Worm (Caenorhabditis elegans) whole organism, L1 larva: Measurements from ENCODE around the gene acer-1.

Experiments
- C34B4.2 ChIP-seq: sonication (generic microtip); optimal IDR thresholded peaks from 2 replicates; lab custom pipeline; 2017; ENCODE audit warnings: mild to moderate bottlenecking, missing genetic modification characterization, missing compliant biosample characterization
- aly-2 ChIP-seq: fragments of 150-350 bp; optimal IDR thresholded peaks from 2 replicates; lab custom pipeline; 2014; ENCODE audit warnings: missing biosample characterization, missing genetic modification characterization
- ama-1 ChIP-seq: fragments of 150-350 bp; optimal IDR thresholded peaks from 2 replicates; lab custom pipeline; 2014
- blmp-1 ChIP-seq: fragments of 150-350 bp; optimal IDR thresholded peaks from 2 replicates; lab custom pipeline; 2014; ENCODE audit warnings: missing biosample characterization, missing genetic modification characterization
- ceh-63 ChIP-seq: fragments of 200-800 bp; sonication (Bioruptor generic); optimal IDR thresholded peaks from 2 replicates; lab custom pipeline; 2018; ENCODE audit warnings: mild to moderate bottlenecking, missing genetic modification characterization, missing compliant biosample characterization
- ceh-8 ChIP-seq: fragments of 200-800 bp; sonication (Bioruptor generic); optimal IDR thresholded peaks from 2 replicates; lab custom pipeline; 2018; ENCODE audit warnings: mild to moderate bottlenecking, missing genetic modification characterization, moderate library complexity, missing compliant biosample characterization
- ceh-82 ChIP-seq, 3 experiments: fragments of 150-350 bp in 1 of 3; sonication (generic microtip) in 2 of 3; optimal IDR thresholded peaks; 2 replicates each; lab custom pipeline; 2014 to 2017; ENCODE audit warnings: missing biosample characterization in 3 of 3, missing genetic modification characterization in 3 of 3
- dpl-1 ChIP-seq, 3 experiments: fragments of 150-350 bp in 2 of 3; sonication (generic microtip) in 1 of 3; optimal IDR thresholded peaks; 2 replicates each; lab custom pipeline; 2014 to 2017; ENCODE audit warnings: missing biosample characterization in 3 of 3, missing genetic modification characterization in 3 of 3, missing genetic modification reagents in 3 of 3
- dsc-1 ChIP-seq: sonication (generic microtip); optimal IDR thresholded peaks from 2 replicates; lab custom pipeline; 2016; ENCODE audit warnings: mild to moderate bottlenecking, missing genetic modification characterization, missing compliant biosample characterization
- elt-3 ChIP-seq, 6 experiments: fragments of 150-350 bp in 1 of 6; sonication (generic microtip); optimal IDR thresholded peaks; 2 replicates each; lab custom pipeline; 2017 to 2018; ENCODE audit warnings: missing biosample characterization in 6 of 6, missing genetic modification characterization in 6 of 6, inconsistent platforms in 1 of 6
- ets-5 ChIP-seq: fragments of 200-800 bp; sonication (Bioruptor generic); IDR thresholded peaks from 2 replicates; pipeline ENCODE4 v1.3.6; 2022; ENCODE audit warnings: missing genetic modification characterization, missing compliant biosample characterization
- fkh-10 ChIP-seq: sonication (generic microtip); optimal IDR thresholded peaks from 2 replicates; lab custom pipeline; 2017; ENCODE audit warnings: missing biosample characterization, missing genetic modification reagents, missing genetic modification characterization
- fkh-4 ChIP-seq: sonication (generic microtip); optimal IDR thresholded peaks from 2 replicates; lab custom pipeline; 2016; ENCODE audit warnings: missing compliant biosample characterization, missing genetic modification characterization, borderline replicate concordance
- fkh-8 ChIP-seq: sonication (generic microtip); optimal IDR thresholded peaks from 2 replicates; lab custom pipeline; 2016; ENCODE audit warnings: mild to moderate bottlenecking, missing genetic modification characterization, missing compliant biosample characterization
- fos-1 ChIP-seq: fragments of 150-350 bp; optimal IDR thresholded peaks from 2 replicates; lab custom pipeline; 2014; ENCODE audit warnings: missing biosample characterization, missing genetic modification characterization
- grh-1 ChIP-seq: fragments of 200-800 bp; sonication (Bioruptor generic); IDR thresholded peaks from 2 replicates; pipeline ENCODE4 v1.3.6; 2022; ENCODE audit warnings: missing genetic modification reagents, missing genetic modification characterization, missing compliant biosample characterization
- hlh-17 ChIP-seq: fragments of 200-800 bp; sonication (Bioruptor generic); optimal IDR thresholded peaks from 2 replicates; lab custom pipeline; 2018; ENCODE audit warnings: missing genetic modification characterization, mild to moderate bottlenecking, missing compliant biosample characterization, moderate library complexity, borderline replicate concordance
- jun-1 ChIP-seq: fragments of 150-350 bp; optimal IDR thresholded peaks from 2 replicates; lab custom pipeline; 2014; ENCODE audit warnings: missing biosample characterization, missing genetic modification reagents, missing genetic modification characterization
- lin-14 ChIP-seq: fragments of 200-800 bp; sonication (Bioruptor generic); optimal IDR thresholded peaks from 2 replicates; lab custom pipeline; 2018; ENCODE audit warnings: mild to moderate bottlenecking, missing genetic modification characterization, moderate library complexity, missing compliant biosample characterization
- lin-15B ChIP-seq: fragments of 150-350 bp; sonication (generic microtip); optimal IDR thresholded peaks from 3 replicates; lab custom pipeline; 2014; ENCODE audit warnings: missing biosample characterization, missing genetic modification characterization
- lsy-2 ChIP-seq, 2 experiments: fragments of 150-350 bp; optimal IDR thresholded peaks; 2 replicates each; lab custom pipeline; 2014; ENCODE audit warnings: missing biosample characterization in 2 of 2, missing genetic modification characterization in 2 of 2
- mep-1 ChIP-seq: fragments of 150-350 bp; optimal IDR thresholded peaks from 2 replicates; lab custom pipeline; 2014; ENCODE audit warnings: missing biosample characterization, missing genetic modification characterization
- nhr-19 ChIP-seq: fragments of 200-800 bp; sonication (Bioruptor generic); conservative IDR thresholded peaks from 2 replicates; pipeline ENCODE4 v1.3.6; 2022; ENCODE audit warnings: missing genetic modification characterization, missing compliant biosample characterization
- nhr-20 ChIP-seq: sonication (generic microtip); optimal IDR thresholded peaks from 2 replicates; lab custom pipeline; 2016; ENCODE audit warnings: mild to moderate bottlenecking, missing genetic modification characterization, missing compliant biosample characterization
- nhr-28 ChIP-seq: fragments of 150-350 bp; optimal IDR thresholded peaks from 2 replicates; lab custom pipeline; 2014; ENCODE audit warnings: missing biosample characterization, missing genetic modification characterization
- nhr-47 ChIP-seq: sonication (generic microtip); optimal IDR thresholded peaks from 2 replicates; lab custom pipeline; 2016; ENCODE audit warnings: mild to moderate bottlenecking, missing genetic modification characterization, moderate library complexity, missing compliant biosample characterization
- nhr-71 ChIP-seq: sonication (generic microtip); optimal IDR thresholded peaks from 2 replicates; lab custom pipeline; 2016; ENCODE audit warnings: mild to moderate bottlenecking, missing genetic modification characterization, moderate library complexity, missing compliant biosample characterization
- nhr-76 ChIP-seq: sonication (generic microtip); optimal IDR thresholded peaks from 2 replicates; lab custom pipeline; 2017; ENCODE audit warnings: missing biosample characterization, missing genetic modification characterization
- nhr-77 ChIP-seq: fragments of 150-350 bp; optimal IDR thresholded peaks from 2 replicates; lab custom pipeline; 2014; ENCODE audit warnings: missing biosample characterization, missing genetic modification characterization
- nhr-85 ChIP-seq: sonication (generic microtip); peaks from one replicate; lab custom pipeline; 2016; ENCODE audit warnings: missing genetic modification characterization, inconsistent platforms, missing compliant biosample characterization
- nhr-90 ChIP-seq: sonication (generic microtip); optimal IDR thresholded peaks from 2 replicates; lab custom pipeline; 2016; ENCODE audit warnings: mild to moderate bottlenecking, missing genetic modification characterization, missing compliant biosample characterization; ENCODE audit not compliant: poor library complexity
- pax-3 ChIP-seq: fragments of 200-800 bp; sonication (Bioruptor generic); optimal IDR thresholded peaks from 2 replicates; lab custom pipeline; 2018; ENCODE audit warnings: mild to moderate bottlenecking, missing genetic modification characterization, moderate library complexity, missing compliant biosample characterization
- pqm-1 ChIP-seq: sonication (generic microtip); optimal IDR thresholded peaks from 3 replicates; lab custom pipeline; 2017; ENCODE audit warnings: missing biosample characterization, missing genetic modification characterization
- rnt-1 ChIP-seq: sonication (generic microtip); optimal IDR thresholded peaks from 2 replicates; lab custom pipeline; 2016; ENCODE audit warnings: mild to moderate bottlenecking, missing genetic modification characterization, moderate library complexity, missing compliant biosample characterization
- skn-1 ChIP-seq: fragments of 150-350 bp; optimal IDR thresholded peaks from 2 replicates; lab custom pipeline; 2014; ENCODE audit warnings: missing biosample characterization, missing genetic modification characterization
- snpc-4 ChIP-seq: fragments of 150-350 bp; optimal IDR thresholded peaks from 2 replicates; lab custom pipeline; 2014; ENCODE audit warnings: missing biosample characterization, missing genetic modification characterization
- snu-23 ChIP-seq: sonication (generic microtip); optimal IDR thresholded peaks from 2 replicates; lab custom pipeline; 2016; ENCODE audit warnings: missing genetic modification characterization, missing compliant biosample characterization
- swsn-7 ChIP-seq: sonication (generic microtip); optimal IDR thresholded peaks from 2 replicates; lab custom pipeline; 2016; ENCODE audit warnings: missing genetic modification characterization, missing compliant biosample characterization
- unc-98 ChIP-seq: fragments of 200-800 bp; sonication (Bioruptor generic); IDR thresholded peaks from 2 replicates; pipeline ENCODE4 v1.3.6; 2022; ENCODE audit warnings: missing genetic modification characterization, missing compliant biosample characterization
- zag-1 ChIP-seq: fragments of 150-350 bp; optimal IDR thresholded peaks from 2 replicates; lab custom pipeline; 2014; ENCODE audit warnings: missing biosample characterization, missing genetic modification characterization
- ztf-4 ChIP-seq: fragments of 150-350 bp; optimal IDR thresholded peaks from 2 replicates; lab custom pipeline; 2014; ENCODE audit warnings: missing biosample characterization, missing genetic modification characterization

acer-1 gene

DNA sequence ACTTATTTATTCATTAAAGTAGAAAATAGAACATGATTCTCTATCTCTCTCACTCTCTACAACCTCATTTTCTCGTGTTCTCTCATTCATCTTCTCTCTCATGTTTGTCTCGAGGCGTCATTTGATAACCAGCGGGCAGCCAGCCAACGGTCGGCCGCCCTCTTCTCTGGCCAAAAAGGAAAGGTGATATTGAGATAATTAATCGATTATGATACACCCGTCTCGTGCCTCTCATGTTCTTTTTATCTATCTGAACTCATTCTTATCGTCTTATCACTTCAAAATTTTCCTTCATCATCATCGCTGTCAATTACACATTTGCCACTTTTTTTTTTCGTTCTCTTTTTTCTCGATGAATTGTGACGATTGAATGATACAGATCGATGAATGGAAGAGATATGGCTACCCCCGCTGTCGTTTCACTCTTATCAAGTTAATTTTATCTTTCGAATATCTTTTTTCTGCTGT, 47.5 kb downstream of the acer-1 start (continued):
- TF ChIP-seq swsn-7 (tag; lab: Kevin White, UChicago) (peak; percentile 30), dsc-1 (peak; percentile 58), jun-1 (tag; lab: Kevin White, UChicago) (peak; percentile 73), skn-1 (tag; lab: Kevin White, UChicago) (peak; percentile 35), dpl-1 (GFP tag; optimal IDR thresholded peaks at IDR 0.05; lab: Kevin White, UChicago) (peak in 1 of 3 experiments; percentile 5), nhr-85 (tag; lab: Kevin White, UChicago) (peak; percentile 99), nhr-28 (tag; lab: Kevin White, UChicago) (no peak), ceh-63 (no peak), grh-1 (GFP tag; lab: Robert Waterston, UW) (peak; percentile 53; the same call in 1 of the 2 replicates), ztf-4 (peak; percentile 40), blmp-1 (peak; percentile 89), lin-15B (tag; lab: Kevin White, UChicago) (no peak), lin-14 (GFP tag; lab: Kevin White, UChicago) (peak; percentile 95), unc-98 (GFP tag; lab: Robert Waterston, UW) (no peak), fos-1 (peak; percentile 11), nhr-90 (tag; lab: Kevin White, UChicago) (peak; percentile 86), fkh-4 (tag; lab: Kevin White, UChicago) (no peak), nhr-20 (tag; lab: Kevin White, UChicago) (peak; percentile 94), pax-3 (tag; lab: Kevin White, UChicago) (peak; percentile 20), nhr-47 (tag; lab: Kevin White, UChicago) (peak; percentile 66), nhr-77 (tag; lab: Kevin White, UChicago) (peak; percentile 26), nhr-76 (no peak), lsy-2 (tag; optimal IDR thresholded peaks at IDR 0.05; lab: Kevin White, UChicago) (peak; percentile 64 to 68), zag-1 (tag; lab: Kevin White, UChicago) (no peak), fkh-10 (GFP tag; lab: Kevin White, UChicago) (no peak), snpc-4 (tag; lab: Kevin White, UChicago) (no peak), aly-2 (no peak), pqm-1 (tag; lab: Kevin White, UChicago) (peak; percentile 70)

DNA sequence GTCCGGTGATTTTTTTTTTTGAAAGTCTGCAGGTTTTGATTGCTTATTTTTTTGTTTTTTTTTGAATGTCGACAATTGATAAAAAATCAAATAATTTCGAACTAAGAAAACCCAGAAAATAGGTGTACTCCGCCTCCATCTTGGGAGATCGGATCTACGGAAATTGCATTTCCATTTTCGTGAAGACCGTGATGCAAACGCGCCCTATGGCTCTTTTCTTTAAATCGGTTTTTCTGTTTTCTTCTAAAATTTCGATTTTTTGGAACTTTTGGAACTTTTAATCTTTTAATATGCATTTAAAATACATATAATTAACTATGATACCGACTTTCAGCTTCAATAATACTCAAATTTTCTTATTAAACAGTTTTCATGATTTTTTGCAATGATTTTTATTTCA, 48.2 kb downstream of the acer-1 start:
- TF ChIP-seq C34B4.2 (no peak), nhr-76 (no peak), ceh-8 (GFP tag; lab: Kevin White, UChicago) (no peak), fkh-8 (no peak), ets-5 (GFP tag; lab: Robert Waterston, UW) (no peak), ama-1 (no peak)

DNA sequence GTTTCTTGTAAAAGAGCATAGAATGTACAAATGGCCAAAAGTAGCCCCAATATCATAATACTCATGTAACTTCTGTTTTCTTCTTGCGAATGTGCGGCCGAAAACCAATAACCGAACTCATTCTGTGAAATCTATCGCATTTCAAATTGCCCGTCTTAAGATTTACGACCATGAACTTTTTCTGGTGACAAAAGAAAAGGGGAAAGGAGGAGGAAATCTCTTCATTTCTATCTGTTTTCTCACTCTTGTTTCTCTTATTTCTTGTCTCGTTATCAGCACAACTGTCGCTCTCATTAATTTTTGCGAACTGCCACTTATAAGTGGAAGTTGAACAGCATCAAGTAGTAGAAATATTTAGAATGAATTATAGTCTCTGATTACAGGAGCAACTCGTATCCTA, 49.1 kb downstream of the acer-1 start:
- peak; percentile 40 for TF ChIP-seq nhr-20 (tag; lab: Kevin White, UChicago)
- peak; percentile 95 for TF ChIP-seq blmp-1
- peak; percentile 19; the same call in 1 of the 2 replicates for TF ChIP-seq nhr-19
- TF ChIP-seq fkh-8: no peak
- TF ChIP-seq nhr-85 (tag; lab: Kevin White, UChicago): peak; percentile 82
- peak; percentile 18 for TF ChIP-seq snu-23 (GFP tag; lab: Kevin White, UChicago)
- TF ChIP-seq hlh-17 (GFP tag; lab: Kevin White, UChicago): no peak
- no peak for TF ChIP-seq ceh-82 (tag; optimal IDR thresholded peaks at IDR 0.05; lab: Kevin White, UChicago)
- peak in 2 of 6 experiments; percentile 25 to 53 for TF ChIP-seq elt-3 (tag; optimal IDR thresholded peaks at IDR 0.05; lab: Kevin White, UChicago)
- TF ChIP-seq nhr-71 (tag; lab: Kevin White, UChicago): peak; percentile 68
- TF ChIP-seq rnt-1 (tag; lab: Kevin White, UChicago): peak; percentile 54
- TF ChIP-seq mep-1 (tag; lab: Kevin White, UChicago): peak; percentile 25
- TF ChIP-seq lin-14 (GFP tag; lab: Kevin White, UChicago): peak; percentile 83
- peak in 1 of 2 experiments; percentile 52 for TF ChIP-seq lsy-2 (tag; optimal IDR thresholded peaks at IDR 0.05; lab: Kevin White, UChicago)
